Worm (Caenorhabditis elegans) whole organism, L2 larva: Measurements from ENCODE around the gene ssp-36.
"Not testable (repeated sequence)": the region's sequence is repeated elsewhere in the genome, so short reads cannot be mapped to it uniquely, and the experiment has no call there.

ENCODE experiments used
- C34F6.9 ChIP-seq: fragments of 150-350 bp; optimal IDR thresholded peaks from 2 replicates; lab custom pipeline; 2014; ENCODE audit warnings: missing biosample characterization, missing genetic modification characterization
- F13H6.1 ChIP-seq: sonication (generic microtip); optimal IDR thresholded peaks from 2 replicates; lab custom pipeline; 2016; ENCODE audit warnings: missing genetic modification characterization, missing compliant biosample characterization
- R02D3.7 ChIP-seq: fragments of 150-350 bp; optimal IDR thresholded peaks from 2 replicates; lab custom pipeline; 2014; ENCODE audit warnings: missing biosample characterization, missing genetic modification characterization
- ZK546.5 ChIP-seq: sonication (generic microtip); optimal IDR thresholded peaks from 2 replicates; lab custom pipeline; 2017; ENCODE audit warnings: missing biosample characterization, missing genetic modification characterization
- alr-1 ChIP-seq: fragments of 150-350 bp; optimal IDR thresholded peaks from 2 replicates; lab custom pipeline; 2014; ENCODE audit warnings: missing biosample characterization, missing genetic modification characterization
- aly-2 ChIP-seq: fragments of 150-350 bp; optimal IDR thresholded peaks from 2 replicates; lab custom pipeline; 2014; ENCODE audit warnings: missing biosample characterization, missing genetic modification characterization
- ceh-82 ChIP-seq: fragments of 150-350 bp; optimal IDR thresholded peaks from 2 replicates; lab custom pipeline; 2014; ENCODE audit warnings: missing biosample characterization, missing genetic modification characterization
- dmd-4 ChIP-seq: sonication (generic microtip); optimal IDR thresholded peaks from 2 replicates; lab custom pipeline; 2017; ENCODE audit warnings: missing biosample characterization, missing genetic modification characterization
- elt-1 ChIP-seq: fragments of 150-350 bp; optimal IDR thresholded peaks from 2 replicates; lab custom pipeline; 2014; ENCODE audit warnings: missing biosample characterization, missing genetic modification characterization
- elt-3 ChIP-seq: sonication (generic microtip); optimal IDR thresholded peaks from 2 replicates; lab custom pipeline; 2017; ENCODE audit warnings: missing biosample characterization, missing genetic modification characterization
- fos-1 ChIP-seq: fragments of 150-350 bp; optimal IDR thresholded peaks from 2 replicates; lab custom pipeline; 2014; ENCODE audit warnings: missing biosample characterization, missing genetic modification characterization
- gmeb-1 ChIP-seq: fragments of 150-350 bp; optimal IDR thresholded peaks from 2 replicates; lab custom pipeline; 2014; ENCODE audit warnings: missing biosample characterization, missing genetic modification characterization
- lin-11 ChIP-seq: fragments of 150-350 bp; sonication (generic microtip); optimal IDR thresholded peaks from 2 replicates; lab custom pipeline; 2014; ENCODE audit warnings: missing biosample characterization, missing genetic modification characterization, inconsistent platforms, mixed read lengths
- lin-13 ChIP-seq: fragments of 150-350 bp; optimal IDR thresholded peaks from 2 replicates; lab custom pipeline; 2014; ENCODE audit warnings: missing biosample characterization, missing genetic modification reagents, missing genetic modification characterization
- lsy-2 ChIP-seq, 2 experiments: fragments of 150-350 bp in 1 of 2; sonication (generic microtip) in 1 of 2; optimal IDR thresholded peaks; 2 replicates each; lab custom pipeline; 2014 to 2017; ENCODE audit warnings: missing biosample characterization in 2 of 2, missing genetic modification characterization in 2 of 2
- mab-5 ChIP-seq: fragments of 150-350 bp; optimal IDR thresholded peaks from 2 replicates; lab custom pipeline; 2014; ENCODE audit warnings: missing biosample characterization, missing genetic modification characterization
- mbf-1 ChIP-seq: sonication (generic microtip); optimal IDR thresholded peaks from 2 replicates; lab custom pipeline; 2017; ENCODE audit warnings: missing biosample characterization, missing genetic modification characterization
- nhr-11 ChIP-seq: fragments of 150-350 bp; optimal IDR thresholded peaks from 2 replicates; lab custom pipeline; 2014; ENCODE audit warnings: missing biosample characterization, missing genetic modification characterization
- nhr-12 ChIP-seq: fragments of 150-350 bp; optimal IDR thresholded peaks from 2 replicates; lab custom pipeline; 2014; ENCODE audit warnings: missing biosample characterization, missing genetic modification characterization
- nhr-129 ChIP-seq: fragments of 150-350 bp; optimal IDR thresholded peaks from 2 replicates; lab custom pipeline; 2014; ENCODE audit warnings: missing biosample characterization, missing genetic modification characterization
- nhr-21 ChIP-seq: fragments of 150-350 bp; optimal IDR thresholded peaks from 2 replicates; lab custom pipeline; 2014; ENCODE audit warnings: missing biosample characterization, missing genetic modification characterization
- nhr-23 ChIP-seq: fragments of 150-350 bp; optimal IDR thresholded peaks from 2 replicates; lab custom pipeline; 2014; ENCODE audit warnings: missing biosample characterization, missing genetic modification reagents, missing genetic modification characterization
- nhr-237 ChIP-seq: fragments of 150-350 bp; optimal IDR thresholded peaks from 2 replicates; lab custom pipeline; 2014; ENCODE audit warnings: missing biosample characterization, missing genetic modification characterization
- nhr-6 ChIP-seq: fragments of 150-350 bp; optimal IDR thresholded peaks from 2 replicates; lab custom pipeline; 2014; ENCODE audit warnings: missing biosample characterization, missing genetic modification characterization
- nhr-77 ChIP-seq: fragments of 150-350 bp; optimal IDR thresholded peaks from 2 replicates; lab custom pipeline; 2014; ENCODE audit warnings: missing biosample characterization, missing genetic modification characterization
- peb-1 ChIP-seq: fragments of 150-350 bp; optimal IDR thresholded peaks from 2 replicates; lab custom pipeline; 2014; ENCODE audit warnings: missing biosample characterization, missing genetic modification characterization
- sem-4 ChIP-seq: fragments of 150-350 bp; optimal IDR thresholded peaks from 2 replicates; lab custom pipeline; 2014; ENCODE audit warnings: missing biosample characterization, missing genetic modification reagents, missing genetic modification characterization
- skn-1 ChIP-seq: sonication (generic microtip); optimal IDR thresholded peaks from 2 replicates; lab custom pipeline; 2017; ENCODE audit warnings: missing biosample characterization, missing genetic modification characterization
- sma-3 ChIP-seq: sonication (generic microtip); optimal IDR thresholded peaks from 2 replicates; lab custom pipeline; 2016; ENCODE audit warnings: missing genetic modification reagents, missing genetic modification characterization, missing compliant biosample characterization
- sma-9 ChIP-seq, 2 experiments: fragments of 150-350 bp in 1 of 2; sonication (generic microtip) in 1 of 2; optimal IDR thresholded peaks; 2 replicates each; lab custom pipeline; 2014 to 2016; ENCODE audit warnings: missing genetic modification characterization in 2 of 2, mild to moderate bottlenecking in 1 of 2, missing biosample characterization in 1 of 2, missing compliant biosample characterization in 1 of 2, missing genetic modification reagents in 1 of 2, moderate library complexity in 1 of 2
- snpc-4 ChIP-seq: fragments of 150-350 bp; optimal IDR thresholded peaks from 2 replicates; lab custom pipeline; 2014; ENCODE audit warnings: missing biosample characterization, missing genetic modification characterization
- unc-39 ChIP-seq: fragments of 150-350 bp; optimal IDR thresholded peaks from 2 replicates; lab custom pipeline; 2014; ENCODE audit warnings: missing biosample characterization, missing genetic modification characterization
- unc-55 ChIP-seq: fragments of 150-350 bp; sonication (generic microtip); optimal IDR thresholded peaks from 3 replicates; lab custom pipeline; 2014; ENCODE audit warnings: missing biosample characterization, missing genetic modification reagents, missing genetic modification characterization
- unc-62 ChIP-seq: fragments of 150-350 bp; optimal IDR thresholded peaks from 2 replicates; lab custom pipeline; 2014; ENCODE audit warnings: missing biosample characterization, missing genetic modification reagents, missing genetic modification characterization
- ztf-11 ChIP-seq: sonication (generic microtip); optimal IDR thresholded peaks from 2 replicates; lab custom pipeline; 2017; ENCODE audit warnings: missing biosample characterization, missing genetic modification characterization
- ztf-4 ChIP-seq: fragments of 150-350 bp; optimal IDR thresholded peaks from 2 replicates; lab custom pipeline; 2014; ENCODE audit warnings: missing biosample characterization, missing genetic modification characterization

Gene ssp-36

ce11 chrIV:9746762-9747161 is 19.4 kb downstream of the ssp-36 start, which contains the start of gene C28D4.5:
Gene C28D4.5 (minus strand): TSS chrIV:9746862.
- TF ChIP-seq alr-1 (tag; lab: Kevin White, UChicago): no peak
- TF ChIP-seq sem-4 (tag; lab: Kevin White, UChicago): no peak
- TF ChIP-seq unc-39 (tag; lab: Kevin White, UChicago): no peak
- no peak for TF ChIP-seq nhr-6 (tag; lab: Kevin White, UChicago)
- TF ChIP-seq lsy-2 (tag; optimal IDR thresholded peaks at IDR 0.05; lab: Kevin White, UChicago): no peak
- no peak for TF ChIP-seq unc-55 (GFP tag; lab: Kevin White, UChicago)

ce11 chrIV:9744905-9745304 is 21.2 kb downstream of the ssp-36 start, which contains the start of gene C28D4.4:
Gene C28D4.4 (minus strand): TSS chrIV:9745005.
- TF ChIP-seq elt-3 (tag; lab: Kevin White, UChicago): no peak
- TF ChIP-seq nhr-23 (tag; lab: Kevin White, UChicago): no peak

ce11 chrIV:9742883-9743282 is 23.3 kb downstream of the ssp-36 start, which contains the start of gene C28D4.7:
Gene C28D4.7 (minus strand): TSS chrIV:9743147.
- TF ChIP-seq dmd-4 (no peak), nhr-12 (tag; lab: Kevin White, UChicago) (no peak), elt-1 (tag; lab: Kevin White, UChicago) (no peak), nhr-6 (tag; lab: Kevin White, UChicago) (no peak), nhr-237 (tag; lab: Kevin White, UChicago) (no peak), unc-39 (tag; lab: Kevin White, UChicago) (no peak), mab-5 (no peak), lin-13 (GFP tag; lab: Kevin White, UChicago) (no peak), gmeb-1 (tag; lab: Kevin White, UChicago) (no peak), nhr-11 (no peak), snpc-4 (tag; lab: Kevin White, UChicago) (no peak), ceh-82 (tag; lab: Kevin White, UChicago) (no peak), lin-11 (tag; lab: Kevin White, UChicago) (no peak), aly-2 (no peak), ZK546.5 (tag; lab: Kevin White, UChicago) (no peak)

- not testable (repeated sequence) for TF ChIP-seq sma-3; unc-55 (GFP tag; lab: Kevin White, UChicago); snpc-4 (tag; lab: Kevin White, UChicago)
These were observed 25.1 kb downstream of the ssp-36 start, which contains the start of gene gln-6 for ce11 chrIV:9740851-9741549. Gene gln-6 (minus strand): TSS chrIV:9740901.

ce11 chrIV:9739001-9739400 is 27.1 kb downstream of the ssp-36 start:
- TF ChIP-seq sem-4 (tag; lab: Kevin White, UChicago) (no peak), nhr-6 (tag; lab: Kevin White, UChicago) (no peak), skn-1 (no peak), fos-1 (tag; lab: Kevin White, UChicago) (no peak), aly-2 (no peak), ceh-82 (tag; lab: Kevin White, UChicago) (no peak), C34F6.9 (tag; lab: Kevin White, UChicago) (no peak), snpc-4 (tag; lab: Kevin White, UChicago) (no peak), nhr-21 (tag; lab: Kevin White, UChicago) (no peak), R02D3.7 (tag; lab: Kevin White, UChicago) (no peak), elt-1 (tag; lab: Kevin White, UChicago) (no peak), nhr-77 (no peak)

DNA sequence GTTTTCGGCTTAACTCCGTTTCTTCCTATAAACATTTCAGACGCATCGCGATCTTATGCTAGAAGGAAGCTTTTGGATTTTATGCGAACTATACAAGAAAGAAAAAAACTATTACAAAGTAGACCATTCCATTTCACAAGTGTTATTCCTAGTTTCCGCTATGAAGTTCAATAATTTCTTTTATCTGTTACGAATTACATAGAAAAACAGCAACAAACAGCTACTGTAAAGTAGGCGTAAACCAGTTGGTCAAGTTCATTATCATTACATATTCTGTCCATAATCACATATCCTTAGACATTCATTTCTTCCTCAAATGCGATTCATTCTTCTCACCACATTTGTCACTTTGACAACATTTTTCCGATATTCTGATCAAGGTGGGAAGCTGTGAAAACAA is 28.0 kb downstream of the ssp-36 start, which contains the start of gene C28D4.10:
Gene C28D4.10, plus strand, starts transcription at position 301 of the 400 bp plus-strand sequence.
- TF ChIP-seq unc-39 (tag; lab: Kevin White, UChicago): no peak
- no peak for TF ChIP-seq nhr-23 (tag; lab: Kevin White, UChicago)
- TF ChIP-seq, all 48 proteins: peak for 0

DNA sequence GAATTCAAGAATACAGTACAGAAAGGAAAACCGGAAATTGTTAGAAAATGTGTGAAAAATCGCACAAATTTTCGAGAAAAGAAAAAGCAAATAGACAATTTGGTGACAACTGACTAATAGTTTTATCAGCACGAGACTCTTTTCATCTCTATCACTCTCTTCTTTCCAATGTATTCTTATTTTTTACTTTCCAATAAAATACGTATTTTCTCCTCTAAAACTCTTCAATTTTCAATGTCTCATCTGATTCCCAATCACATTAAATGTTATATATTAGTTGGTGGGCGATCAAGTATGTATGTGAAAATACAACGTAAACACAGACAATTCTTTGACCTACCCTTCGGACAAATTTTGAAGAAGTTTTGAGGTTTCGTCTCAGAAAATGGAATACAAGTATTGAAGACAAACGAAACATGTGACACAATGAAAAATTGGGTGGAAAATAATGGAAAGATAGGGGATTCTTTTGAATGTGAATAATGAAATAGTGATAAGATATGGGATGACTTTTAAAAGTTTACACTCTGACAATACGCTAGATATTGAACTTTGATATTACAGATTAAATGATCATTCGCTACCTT is 28.9 kb downstream of the ssp-36 start, which contains the start of gene cka-1:
Gene cka-1, minus strand, starts transcription at position 418 of the 587 bp plus-strand sequence.
- no peak for TF ChIP-seq R02D3.7 (tag; lab: Kevin White, UChicago)
- TF ChIP-seq mab-5: no peak
- TF ChIP-seq lin-11 (tag; lab: Kevin White, UChicago): no peak
- peak; percentile 0 for TF ChIP-seq sma-9 (GFP tag; optimal IDR thresholded peaks at IDR 0.05; lab: Kevin White, UChicago)
- no peak for TF ChIP-seq sma-9 (tag; optimal IDR thresholded peaks at IDR 0.05; lab: Kevin White, UChicago)
- TF ChIP-seq mbf-1 (tag; lab: Kevin White, UChicago): no peak
- no peak for TF ChIP-seq ztf-11
- peak; percentile 19 for TF ChIP-seq sma-3
- TF ChIP-seq skn-1: no peak
- no peak for TF ChIP-seq nhr-21 (tag; lab: Kevin White, UChicago)
- peak; percentile 26 for TF ChIP-seq nhr-129 (tag; lab: Kevin White, UChicago)
- TF ChIP-seq aly-2: no peak
- no peak for TF ChIP-seq peb-1 (tag; lab: Kevin White, UChicago)
- peak; percentile 63 for TF ChIP-seq fos-1 (tag; lab: Kevin White, UChicago)
- no peak for TF ChIP-seq nhr-11
- TF ChIP-seq unc-62: no peak
- no peak for TF ChIP-seq ztf-4 (tag; lab: Kevin White, UChicago)
- no peak for TF ChIP-seq alr-1 (tag; lab: Kevin White, UChicago)
- peak; percentile 20 for TF ChIP-seq sem-4 (tag; lab: Kevin White, UChicago)
- TF ChIP-seq snpc-4 (tag; lab: Kevin White, UChicago): no peak
- no peak for TF ChIP-seq nhr-77
- peak; percentile 31 for TF ChIP-seq F13H6.1
